Worm (Caenorhabditis elegans) whole organism, mixed stage, embryonic: Measurements from ENCODE around the gene acbp-7.

Experiments used
- blmp-1 ChIP-seq: fragments of 150-350 bp; optimal IDR thresholded peaks from 2 replicates; lab custom pipeline; 2014; ENCODE audit warnings: missing biosample characterization, missing genetic modification characterization
- ceh-39 ChIP-seq: fragments of 150-350 bp; optimal IDR thresholded peaks from 2 replicates; lab custom pipeline; 2014; ENCODE audit warnings: missing biosample characterization, missing genetic modification characterization
- ceh-43 ChIP-seq: fragments of 200-800 bp; sonication (Bioruptor generic); optimal IDR thresholded peaks from 2 replicates; lab custom pipeline; 2018; ENCODE audit warnings: mild to moderate bottlenecking, missing genetic modification characterization, moderate library complexity, missing compliant biosample characterization
- ceh-83 ChIP-seq: fragments of 200-800 bp; sonication (Bioruptor generic); optimal IDR thresholded peaks from 2 replicates; lab custom pipeline; 2018; ENCODE audit warnings: mild to moderate bottlenecking, missing genetic modification characterization, missing compliant biosample characterization
- ces-1 ChIP-seq: fragments of 150-350 bp; optimal IDR thresholded peaks from 2 replicates; lab custom pipeline; 2014; ENCODE audit warnings: missing biosample characterization, missing genetic modification reagents, missing genetic modification characterization
- cnd-1 ChIP-seq: fragments of 200-800 bp; sonication (Bioruptor generic); optimal IDR thresholded peaks from 2 replicates; lab custom pipeline; 2018; ENCODE audit warnings: mild to moderate bottlenecking, missing genetic modification characterization, missing compliant biosample characterization
- drap-1 ChIP-seq: fragments of 200-800 bp; sonication (Bioruptor generic); optimal IDR thresholded peaks from 3 replicates; lab custom pipeline; 2018; ENCODE audit warnings: mild to moderate bottlenecking, missing genetic modification characterization, missing compliant biosample characterization
- elt-1 ChIP-seq: sonication (generic microtip); optimal IDR thresholded peaks from 2 replicates; lab custom pipeline; 2017; ENCODE audit warnings: missing genetic modification characterization, mild to moderate bottlenecking, missing compliant biosample characterization, antibody characterized with exemption, moderate library complexity, borderline replicate concordance; ENCODE audit not compliant: insufficient read depth
- elt-3 ChIP-seq: fragments of 150-350 bp; optimal IDR thresholded peaks from 2 replicates; lab custom pipeline; 2014; ENCODE audit warnings: missing biosample characterization, missing genetic modification characterization
- flh-1 ChIP-seq: fragments of 200-800 bp; sonication (Bioruptor generic); optimal IDR thresholded peaks from 2 replicates; lab custom pipeline; 2018; ENCODE audit warnings: mild to moderate bottlenecking, missing genetic modification characterization, moderate library complexity, missing compliant biosample characterization
- ham-2 ChIP-seq: fragments of 200-800 bp; sonication (Bioruptor generic); optimal IDR thresholded peaks from 2 replicates; lab custom pipeline; 2018; ENCODE audit warnings: mild to moderate bottlenecking, missing genetic modification characterization, missing compliant biosample characterization
- hlh-1 ChIP-seq: fragments of 150-350 bp; optimal IDR thresholded peaks from 2 replicates; lab custom pipeline; 2014; ENCODE audit warnings: missing biosample characterization, missing genetic modification reagents, missing genetic modification characterization
- lin-13 ChIP-seq: fragments of 150-350 bp; optimal IDR thresholded peaks from 2 replicates; lab custom pipeline; 2014; ENCODE audit warnings: missing biosample characterization, missing genetic modification characterization
- lin-32 ChIP-seq: fragments of 200-800 bp; sonication (Bioruptor generic); optimal IDR thresholded peaks from 2 replicates; lab custom pipeline; 2018; ENCODE audit warnings: mild to moderate bottlenecking, missing genetic modification characterization, missing compliant biosample characterization
- lsy-2 ChIP-seq: fragments of 150-350 bp; optimal IDR thresholded peaks from 2 replicates; lab custom pipeline; 2014; ENCODE audit warnings: missing biosample characterization, missing genetic modification characterization
- mab-5 ChIP-seq: fragments of 150-350 bp; optimal IDR thresholded peaks from 2 replicates; lab custom pipeline; 2014; ENCODE audit warnings: missing biosample characterization, missing genetic modification characterization
- mep-1 ChIP-seq: fragments of 150-350 bp; optimal IDR thresholded peaks from 2 replicates; lab custom pipeline; 2017; ENCODE audit warnings: missing biosample characterization, missing genetic modification reagents, missing genetic modification characterization, inconsistent platforms
- mls-2 ChIP-seq: sonication (generic microtip); optimal IDR thresholded peaks from 2 replicates; lab custom pipeline; 2016; ENCODE audit warnings: mild to moderate bottlenecking, missing genetic modification characterization, moderate library complexity, missing compliant biosample characterization
- nhr-2 ChIP-seq: fragments of 150-350 bp; optimal IDR thresholded peaks from 2 replicates; lab custom pipeline; 2014; ENCODE audit warnings: missing biosample characterization, missing genetic modification characterization
- nhr-237 ChIP-seq: fragments of 150-350 bp; optimal IDR thresholded peaks from 2 replicates; lab custom pipeline; 2014; ENCODE audit warnings: missing biosample characterization, missing genetic modification characterization
- nhr-76 ChIP-seq: sonication (generic microtip); optimal IDR thresholded peaks from 2 replicates; lab custom pipeline; 2017; ENCODE audit warnings: missing biosample characterization, missing genetic modification characterization
- pha-4 ChIP-seq: fragments of 150-350 bp; optimal IDR thresholded peaks from 2 replicates; lab custom pipeline; 2018; ENCODE audit warnings: missing biosample characterization, missing genetic modification reagents, missing genetic modification characterization
- sem-2 ChIP-seq: fragments of 200-800 bp; sonication (Bioruptor generic); optimal IDR thresholded peaks from 2 replicates; lab custom pipeline; 2018; ENCODE audit warnings: mild to moderate bottlenecking, missing genetic modification characterization, missing compliant biosample characterization
- snpc-4 ChIP-seq: fragments of 150-350 bp; optimal IDR thresholded peaks from 2 replicates; lab custom pipeline; 2014; ENCODE audit warnings: missing biosample characterization, missing genetic modification characterization
- sptf-1 ChIP-seq: sonication (generic microtip); optimal IDR thresholded peaks from 2 replicates; lab custom pipeline; 2017; ENCODE audit warnings: mild to moderate bottlenecking, missing genetic modification characterization, moderate library complexity, missing compliant biosample characterization
- tbx-8 ChIP-seq: fragments of 200-800 bp; sonication (Bioruptor generic); optimal IDR thresholded peaks from 2 replicates; lab custom pipeline; 2018; ENCODE audit warnings: mild to moderate bottlenecking, missing genetic modification characterization, moderate library complexity, missing compliant biosample characterization
- unc-62 ChIP-seq: fragments of 150-350 bp; optimal IDR thresholded peaks from 2 replicates; lab custom pipeline; 2014; ENCODE audit warnings: missing biosample characterization, missing genetic modification reagents, missing genetic modification characterization
- zip-8 ChIP-seq: fragments of 150-350 bp; optimal IDR thresholded peaks from 2 replicates; lab custom pipeline; 2014; ENCODE audit warnings: missing biosample characterization, missing genetic modification characterization
- ztf-11 ChIP-seq: fragments of 150-350 bp; optimal IDR thresholded peaks from 2 replicates; lab custom pipeline; 2014; ENCODE audit warnings: missing biosample characterization, missing genetic modification characterization

acbp-7 gene

ce11 chrIII:4796536-4796935 lies 41.0 kb upstream of the acbp-7 start, which contains the start of gene tag-325:
Gene tag-325, plus strand, starts transcription at chrIII:4796836.
- TF ChIP-seq sem-2 (GFP tag; lab: Kevin White, UChicago) (no peak), elt-3 (tag; lab: Kevin White, UChicago) (no peak), elt-1 (no peak), mep-1 (no peak)

ce11 chrIII:4802707-4803106 lies 34.8 kb upstream of the acbp-7 start, which contains the start of gene metl-5:
Gene metl-5, plus strand, starts transcription at chrIII:4803007.
- no peak for TF ChIP-seq flh-1 (GFP tag; lab: Kevin White, UChicago)
- TF ChIP-seq lsy-2 (tag; lab: Kevin White, UChicago): no peak
- TF ChIP-seq ceh-43 (GFP tag; lab: Kevin White, UChicago): no peak
- TF ChIP-seq tbx-8 (GFP tag; lab: Kevin White, UChicago): no peak
- no peak for TF ChIP-seq ceh-83 (GFP tag; lab: Kevin White, UChicago)
- TF ChIP-seq sem-2 (GFP tag; lab: Kevin White, UChicago): no peak
- TF ChIP-seq mep-1: no peak
- no peak for TF ChIP-seq cnd-1 (tag; lab: Kevin White, UChicago)
- TF ChIP-seq mab-5: no peak
- TF ChIP-seq pha-4 (tag; lab: Kevin White, UChicago): no peak
- TF ChIP-seq ztf-11 (tag; lab: Kevin White, UChicago): no peak
- no peak for TF ChIP-seq nhr-2 (tag; lab: Kevin White, UChicago)
- TF ChIP-seq ces-1 (GFP tag; lab: Kevin White, UChicago): no peak
- no peak for TF ChIP-seq blmp-1 (tag; lab: Kevin White, UChicago)
- no peak for TF ChIP-seq zip-8 (tag; lab: Kevin White, UChicago)
- no peak for TF ChIP-seq nhr-237

- TF ChIP-seq nhr-2 (tag; lab: Kevin White, UChicago): peak; percentile 95
- TF ChIP-seq ceh-43 (GFP tag; lab: Kevin White, UChicago): no peak
Observed at ce11 chrIII:4806345-4806744, 31.2 kb upstream of the acbp-7 start.

ce11 chrIII:4808089-4808488 lies 29.4 kb upstream of the acbp-7 start:
- TF ChIP-seq lsy-2 (tag; lab: Kevin White, UChicago) (peak; percentile 87), cnd-1 (tag; lab: Kevin White, UChicago) (no peak), unc-62 (GFP tag; lab: Kevin White, UChicago) (no peak), lin-32 (GFP tag; lab: Kevin White, UChicago) (no peak)

ce11 chrIII:4809526-4810153 lies 27.9 kb upstream of the acbp-7 start, which contains the start of gene pal-1:
Gene pal-1, minus strand, starts transcription at chrIII:4809576.
- TF ChIP-seq nhr-2 (tag; lab: Kevin White, UChicago) (peak; percentile 53), lin-13 (no peak), zip-8 (tag; lab: Kevin White, UChicago) (peak; percentile 60)
- TF ChIP-seq, all 35 proteins: peak for 2

ce11 chrIII:4811195-4811594 lies 26.3 kb upstream of the acbp-7 start, which contains the start of gene C38D4.7:
Gene C38D4.7, minus strand, starts transcription at chrIII:4811295.
- TF ChIP-seq zip-8 (tag; lab: Kevin White, UChicago) (no peak), ces-1 (GFP tag; lab: Kevin White, UChicago) (no peak), ztf-11 (tag; lab: Kevin White, UChicago) (no peak), mab-5 (no peak), drap-1 (GFP tag; lab: Kevin White, UChicago) (no peak), flh-1 (GFP tag; lab: Kevin White, UChicago) (no peak), ceh-39 (tag; lab: Kevin White, UChicago) (no peak), nhr-76 (tag; lab: Kevin White, UChicago) (no peak), lsy-2 (tag; lab: Kevin White, UChicago) (no peak), pha-4 (tag; lab: Kevin White, UChicago) (no peak), snpc-4 (tag; lab: Kevin White, UChicago) (no peak), nhr-237 (no peak), hlh-1 (no peak), cnd-1 (tag; lab: Kevin White, UChicago) (no peak), elt-3 (tag; lab: Kevin White, UChicago) (no peak), sptf-1 (tag; lab: Kevin White, UChicago) (no peak), mls-2 (tag; lab: Kevin White, UChicago) (no peak), ceh-83 (GFP tag; lab: Kevin White, UChicago) (no peak), elt-1 (no peak), ham-2 (GFP tag; lab: Kevin White, UChicago) (no peak)
- TF ChIP-seq, all 35 proteins: peak for 0
